Worm (Caenorhabditis elegans): ENCODE results near the gene ape-1.
A peak's percentile ranks its signal among the peaks of the same experiment; 100 is the strongest.

ape-1 gene

ce11 chrV:11672497-11672896, 3.2 kb upstream of the ape-1 start, which contains the start of gene lgc-44:
lgc-44 (minus strand) TSS chrV:11672597.
- no peak for TF ChIP-seq flh-1 (GFP tag; optimal IDR thresholded peaks at IDR 0.05)
- no peak for TF ChIP-seq nhr-2 (tag; optimal IDR thresholded peaks at IDR 0.05)
- no peak for TF ChIP-seq lin-13 (tag; optimal IDR thresholded peaks at IDR 0.05)
- TF ChIP-seq ceh-39 (tag; optimal IDR thresholded peaks at IDR 0.05), result no peak
- TF ChIP-seq mab-5 (tag; optimal IDR thresholded peaks at IDR 0.05), result no peak
- TF ChIP-seq unc-62 (GFP tag; optimal IDR thresholded peaks at IDR 0.05), result no peak
- no peak for TF ChIP-seq elt-1 (tag; optimal IDR thresholded peaks at IDR 0.05; ENCODE audit: borderline replicate concordance, insufficient read depth)
- no peak for TF ChIP-seq lin-32 (GFP tag; optimal IDR thresholded peaks at IDR 0.05)
- no peak for TF ChIP-seq unc-39 (tag; optimal IDR thresholded peaks at IDR 0.05)
- no peak for TF ChIP-seq ham-2 (GFP tag; optimal IDR thresholded peaks at IDR 0.05)
- no peak for TF ChIP-seq ztf-11 (tag; optimal IDR thresholded peaks at IDR 0.05)
- no peak for TF ChIP-seq bed-3 (GFP tag; optimal IDR thresholded peaks at IDR 0.05)
- TF ChIP-seq sem-2 (GFP tag; optimal IDR thresholded peaks at IDR 0.05), result no peak
- no peak for TF ChIP-seq elt-3 (tag; optimal IDR thresholded peaks at IDR 0.05)
- TF ChIP-seq nhr-12 (tag; optimal IDR thresholded peaks at IDR 0.05), result no peak
- TF ChIP-seq snpc-4 (tag; optimal IDR thresholded peaks at IDR 0.05), result no peak
- no peak for TF ChIP-seq cnd-1 (tag; optimal IDR thresholded peaks at IDR 0.05)

- TF ChIP-seq unc-39 (tag; optimal IDR thresholded peaks at IDR 0.05) (no peak), nhr-12 (tag; optimal IDR thresholded peaks at IDR 0.05) (no peak), elt-1 (tag; optimal IDR thresholded peaks at IDR 0.05; ENCODE audit: borderline replicate concordance, insufficient read depth) (peak; percentile 89), M03D4.4 (tag; optimal IDR thresholded peaks at IDR 0.05) (no peak), nhr-237 (tag; optimal IDR thresholded peaks at IDR 0.05) (no peak), unc-120 (tag; optimal IDR thresholded peaks at IDR 0.05; ENCODE audit: poor library complexity, severe bottlenecking) (no peak), nhr-2 (tag; optimal IDR thresholded peaks at IDR 0.05) (peak; percentile 98), bed-3 (GFP tag; optimal IDR thresholded peaks at IDR 0.05) (no peak), mab-5 (tag; optimal IDR thresholded peaks at IDR 0.05) (no peak), ceh-83 (GFP tag; optimal IDR thresholded peaks at IDR 0.05) (no peak), unc-62 (GFP tag; optimal IDR thresholded peaks at IDR 0.05) (peak; percentile 69), cnd-1 (tag; optimal IDR thresholded peaks at IDR 0.05) (peak; percentile 12), zip-8 (tag; optimal IDR thresholded peaks at IDR 0.05) (no peak), ces-1 (GFP tag; optimal IDR thresholded peaks at IDR 0.05) (peak; percentile 13), snpc-4 (tag; optimal IDR thresholded peaks at IDR 0.05) (no peak), ceh-39 (tag; optimal IDR thresholded peaks at IDR 0.05) (no peak), pha-4 (tag; optimal IDR thresholded peaks at IDR 0.05) (peak; percentile 20), ham-2 (GFP tag; optimal IDR thresholded peaks at IDR 0.05) (peak; percentile 79), ceh-43 (GFP tag; optimal IDR thresholded peaks at IDR 0.05) (peak; percentile 6), blmp-1 (tag; optimal IDR thresholded peaks at IDR 0.05) (peak; percentile 88)
These were observed 1.9 kb upstream of the ape-1 start for ce11 chrV:11673746-11674365.

ce11 chrV:11674594-11675579, 851 bp upstream of the ape-1 start:
- TF ChIP-seq pha-4 (tag; optimal IDR thresholded peaks at IDR 0.05), result peak; percentile 43
- TF ChIP-seq lsy-2 (tag; optimal IDR thresholded peaks at IDR 0.05), result no peak
- no peak for TF ChIP-seq lin-13 (tag; optimal IDR thresholded peaks at IDR 0.05)
- TF ChIP-seq sem-2 (GFP tag; optimal IDR thresholded peaks at IDR 0.05), result no peak
- no peak for TF ChIP-seq elt-1 (tag; optimal IDR thresholded peaks at IDR 0.05; ENCODE audit: borderline replicate concordance, insufficient read depth)
- peak; percentile 90 for TF ChIP-seq ces-1 (GFP tag; optimal IDR thresholded peaks at IDR 0.05)
- TF ChIP-seq ceh-39 (tag; optimal IDR thresholded peaks at IDR 0.05), result no peak
- no peak for TF ChIP-seq sptf-1 (tag; optimal IDR thresholded peaks at IDR 0.05)
- TF ChIP-seq ham-2 (GFP tag; optimal IDR thresholded peaks at IDR 0.05), result no peak
- no peak for TF ChIP-seq unc-39 (tag; optimal IDR thresholded peaks at IDR 0.05)
- TF ChIP-seq ztf-11 (tag; optimal IDR thresholded peaks at IDR 0.05), result no peak
- no peak for TF ChIP-seq ceh-43 (GFP tag; optimal IDR thresholded peaks at IDR 0.05)
- no peak for TF ChIP-seq nhr-2 (tag; optimal IDR thresholded peaks at IDR 0.05)
- no peak for TF ChIP-seq nhr-237 (tag; optimal IDR thresholded peaks at IDR 0.05)
- TF ChIP-seq nhr-12 (tag; optimal IDR thresholded peaks at IDR 0.05), result no peak
- TF ChIP-seq mab-5 (tag; optimal IDR thresholded peaks at IDR 0.05), result no peak
- no peak for TF ChIP-seq blmp-1 (tag; optimal IDR thresholded peaks at IDR 0.05)
- TF ChIP-seq bed-3 (GFP tag; optimal IDR thresholded peaks at IDR 0.05), result no peak

ce11 chrV:11676498-11676897, 760 bp downstream of the ape-1 start:
- TF ChIP-seq ceh-83 (GFP tag; optimal IDR thresholded peaks at IDR 0.05) (no peak), snpc-4 (tag; optimal IDR thresholded peaks at IDR 0.05) (no peak), nhr-76 (tag; optimal IDR thresholded peaks at IDR 0.05) (no peak), nhr-12 (tag; optimal IDR thresholded peaks at IDR 0.05) (no peak), nhr-237 (tag; optimal IDR thresholded peaks at IDR 0.05) (no peak), elt-1 (tag; optimal IDR thresholded peaks at IDR 0.05; ENCODE audit: borderline replicate concordance, insufficient read depth) (no peak), drap-1 (GFP tag; optimal IDR thresholded peaks at IDR 0.05) (no peak), sptf-1 (tag; optimal IDR thresholded peaks at IDR 0.05) (no peak), ceh-43 (GFP tag; optimal IDR thresholded peaks at IDR 0.05) (no peak), bed-3 (GFP tag; optimal IDR thresholded peaks at IDR 0.05) (no peak), ces-1 (GFP tag; optimal IDR thresholded peaks at IDR 0.05) (no peak), unc-120 (tag; optimal IDR thresholded peaks at IDR 0.05; ENCODE audit: poor library complexity, severe bottlenecking) (no peak), lin-13 (tag; optimal IDR thresholded peaks at IDR 0.05) (no peak)
